Fruit fly (Drosophila melanogaster) S2 (cell line): ENCODE results near the gene Gba1a.

Experiments used
- CG8478 ChIP-seq: fragments of >200 bp; optimal IDR thresholded peaks from 2 replicates; lab custom pipeline; 2018
- CTCF ChIP-seq, 2 experiments: fragments of >200 bp; optimal IDR thresholded peaks; 2 replicates each; lab custom pipeline; 2018

Gene Gba1a

DNA sequence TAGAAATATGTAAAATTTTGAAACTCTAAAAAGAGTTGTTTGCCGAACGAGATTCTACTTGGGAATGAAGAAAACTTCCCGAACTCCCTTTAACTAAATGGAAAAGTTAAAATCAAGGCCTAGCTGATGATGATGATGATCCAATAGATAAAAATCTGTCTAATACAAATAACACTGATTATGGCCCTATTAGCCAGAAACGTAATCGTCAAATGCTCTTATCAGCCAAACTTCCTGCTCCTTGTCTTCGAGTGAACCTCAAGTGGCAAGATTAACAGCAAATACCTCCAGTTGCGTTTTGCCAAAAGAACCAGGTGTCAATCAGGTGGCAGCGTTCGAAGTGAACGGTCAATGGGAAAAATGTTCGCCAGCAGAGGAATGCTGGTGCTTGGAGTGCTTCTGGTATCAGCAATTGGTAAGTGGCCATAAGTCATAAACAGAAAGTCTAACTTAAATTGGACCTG, at the start of gene Gba1a, which contains the start of gene CG31468:
TSS of gene Gba1a (plus strand) at position 318 of the 464 bp plus-strand sequence.
TSS of gene CG31468 (minus strand) at position 51 of the 464 bp plus-strand sequence.
- TF ChIP-seq CG8478 (lab: Kevin White, UChicago) (no peak), CTCF (optimal IDR thresholded peaks at IDR 0.05; lab: Kevin White, UChicago) (no peak)

DNA sequence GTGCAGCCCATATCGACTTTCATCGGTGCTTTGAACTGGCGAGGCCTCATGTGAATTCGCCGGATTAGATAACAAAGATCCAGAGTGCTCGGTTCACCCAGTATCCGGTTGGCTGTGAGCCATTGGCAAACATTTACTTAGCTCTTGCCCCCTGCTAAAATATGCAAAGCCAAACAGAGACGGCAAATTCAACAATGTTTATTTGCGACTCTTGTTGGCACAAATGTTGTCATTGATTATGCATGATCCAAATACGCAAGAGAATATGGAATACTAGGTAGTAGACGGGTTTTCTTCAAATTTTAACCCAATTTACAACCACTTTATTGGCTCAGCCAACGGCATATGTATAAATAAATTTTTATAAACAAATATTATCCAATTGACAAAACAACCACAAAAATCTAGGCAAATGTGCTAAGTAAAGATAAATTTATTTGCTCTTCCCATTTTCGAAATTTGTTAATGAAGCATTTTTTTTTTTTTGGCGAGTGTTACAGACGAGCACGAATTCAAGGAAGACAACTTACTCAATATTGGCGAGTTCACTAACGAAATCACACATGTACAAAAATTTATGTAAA, 47.8 kb upstream of the Gba1a start:
- no peak for TF ChIP-seq CTCF (optimal IDR thresholded peaks at IDR 0.05; lab: Kevin White, UChicago)
- no peak for TF ChIP-seq CG8478 (lab: Kevin White, UChicago)

DNA sequence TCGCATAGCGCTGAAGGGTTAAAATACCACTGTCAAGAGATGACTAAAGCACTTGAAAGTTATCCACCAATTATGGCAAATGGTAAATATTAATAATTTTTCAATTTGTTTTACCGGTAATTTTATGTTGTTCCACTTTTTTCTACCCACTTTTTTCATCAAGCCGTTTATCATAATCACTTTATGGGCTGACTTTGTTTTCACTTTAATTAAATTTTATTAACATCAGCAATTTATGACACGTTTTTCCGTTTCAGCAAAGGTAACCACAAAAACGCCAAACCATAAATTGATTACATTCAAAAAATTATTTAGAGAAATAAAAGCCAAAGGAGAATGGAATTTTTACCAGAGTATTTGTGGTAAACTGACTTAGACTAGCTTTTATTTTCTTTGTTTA, 44.9 kb upstream of the Gba1a start:
- no peak for TF ChIP-seq CTCF (optimal IDR thresholded peaks at IDR 0.05; lab: Kevin White, UChicago)
- TF ChIP-seq CG8478 (lab: Kevin White, UChicago) = no peak

DNA sequence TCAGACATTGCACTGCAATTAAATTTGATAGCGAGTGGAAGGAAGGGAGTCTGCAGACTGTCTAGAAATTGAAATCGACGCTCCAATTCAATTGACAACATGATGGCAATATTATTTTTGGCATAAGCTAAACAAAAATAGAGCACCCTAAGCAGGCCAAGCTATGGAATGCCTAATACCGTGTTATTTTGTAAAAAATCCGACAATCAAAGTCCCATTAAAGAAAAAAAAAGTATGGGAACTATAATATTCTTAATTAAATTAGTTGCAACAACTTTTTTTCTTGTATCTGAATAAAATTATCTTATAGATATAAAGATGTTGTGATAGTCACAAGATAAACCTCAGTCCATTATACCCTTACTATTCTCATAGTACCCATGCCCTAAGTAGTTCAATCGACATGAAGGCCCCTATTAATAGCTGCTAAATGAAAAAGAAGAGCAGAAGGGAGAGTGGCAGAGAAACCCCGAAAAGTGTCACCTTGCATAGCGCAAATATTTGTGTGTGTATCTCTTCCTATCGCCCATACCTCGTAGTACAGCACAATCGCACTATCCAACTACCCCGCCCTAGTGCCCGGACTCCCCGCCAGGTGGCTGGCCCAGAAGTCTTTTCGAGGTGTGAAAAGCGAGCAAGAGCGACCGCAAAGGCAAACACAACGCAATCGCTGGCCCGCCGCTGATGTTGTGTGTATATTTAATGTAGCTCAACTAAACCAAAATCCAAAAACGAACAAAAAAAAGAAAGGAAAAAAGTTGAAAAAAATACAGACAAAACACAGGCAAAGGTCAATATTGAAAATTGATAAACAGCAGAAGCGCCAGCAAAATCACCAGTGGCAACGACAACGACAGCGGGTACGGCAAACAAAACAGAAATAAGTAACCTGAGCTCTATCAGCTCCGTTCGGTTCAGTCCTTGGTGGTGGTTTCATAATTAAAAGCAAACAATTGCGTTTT, 42.8 kb upstream of the Gba1a start:
- TF ChIP-seq CG8478 (lab: Kevin White, UChicago) (no peak), CTCF (optimal IDR thresholded peaks at IDR 0.05; lab: Kevin White, UChicago) (peak; percentile 79 to 80)

DNA sequence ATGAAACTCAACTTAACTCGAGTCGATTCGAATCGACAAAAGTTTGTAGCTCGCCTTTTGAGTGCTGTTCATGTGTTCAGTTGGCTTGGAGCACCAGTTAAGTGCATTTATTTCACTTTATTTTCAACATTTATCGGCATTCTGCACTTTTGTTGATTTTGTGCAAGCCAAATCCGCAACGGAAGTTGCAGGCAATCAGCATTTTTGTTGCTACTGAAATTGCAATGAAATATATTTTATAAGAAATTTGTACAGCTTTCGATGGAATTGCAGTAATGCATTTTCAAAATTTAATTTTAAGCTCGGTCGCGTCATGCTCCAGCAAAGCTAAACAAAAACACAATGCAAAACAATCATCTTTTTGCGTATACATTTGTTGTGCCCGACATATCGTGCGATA, 41.5 kb upstream of the Gba1a start:
- TF ChIP-seq CG8478 (lab: Kevin White, UChicago) (no peak), CTCF (optimal IDR thresholded peaks at IDR 0.05; lab: Kevin White, UChicago) (no peak)

DNA sequence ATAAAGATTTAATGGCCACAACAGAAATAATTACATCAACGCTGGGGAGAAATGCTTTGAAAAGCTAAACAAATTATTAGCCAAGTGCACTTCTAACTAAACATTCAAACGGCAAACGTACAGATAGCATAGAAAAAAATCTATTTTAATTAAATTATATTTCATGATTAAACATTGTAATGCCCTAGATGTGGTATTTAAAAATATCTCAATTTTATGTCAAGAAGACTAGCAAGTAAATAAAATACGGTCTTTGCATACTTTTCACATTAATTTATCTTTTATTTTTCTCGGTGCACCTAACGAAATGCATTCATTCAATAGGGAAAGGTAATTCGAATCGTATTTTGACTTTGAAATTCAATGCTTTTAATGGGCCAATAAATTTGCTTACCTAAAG, 40.8 kb upstream of the Gba1a start:
- TF ChIP-seq CG8478 (lab: Kevin White, UChicago) (no peak), CTCF (optimal IDR thresholded peaks at IDR 0.05; lab: Kevin White, UChicago) (no peak)

DNA sequence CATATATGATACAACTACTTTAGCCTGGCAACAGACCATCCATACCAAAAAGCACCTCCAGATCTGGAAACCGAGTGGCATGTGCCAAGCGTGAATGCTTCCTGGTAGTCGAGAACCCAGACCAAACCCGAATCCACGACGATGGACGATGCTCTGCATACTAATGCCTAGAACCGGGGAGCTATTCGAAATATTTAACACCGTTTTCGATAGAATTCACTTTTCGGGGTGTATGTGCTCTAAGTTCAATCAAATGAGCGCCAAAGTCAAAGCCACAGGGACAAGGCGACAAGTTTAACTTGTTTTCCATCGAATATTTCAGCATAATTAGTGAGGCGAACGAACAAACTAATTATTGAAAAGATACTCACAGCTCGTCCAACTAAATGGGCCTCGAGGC, 37.6 kb upstream of the Gba1a start:
- TF ChIP-seq CTCF (optimal IDR thresholded peaks at IDR 0.05; lab: Kevin White, UChicago) (no peak), CG8478 (lab: Kevin White, UChicago) (no peak)

DNA sequence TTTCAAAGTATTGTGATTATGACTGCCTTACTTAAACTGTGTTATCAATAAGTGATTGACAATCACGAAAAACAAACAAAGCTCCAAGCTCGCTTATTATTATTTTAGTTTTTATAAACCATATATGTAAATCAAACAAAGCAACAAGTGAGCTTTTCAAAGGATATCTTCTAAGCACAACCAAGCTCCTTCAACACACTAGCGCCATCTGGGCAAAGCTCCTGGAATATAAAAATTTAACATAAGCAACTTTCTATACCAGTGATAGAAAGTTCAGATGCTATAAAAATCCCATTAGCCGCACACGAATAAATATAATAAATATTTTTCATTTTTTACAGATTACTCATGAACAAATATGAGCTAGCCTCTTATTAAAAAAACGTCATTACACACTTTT, 36.0 kb upstream of the Gba1a start:
- no peak for TF ChIP-seq CTCF (optimal IDR thresholded peaks at IDR 0.05; lab: Kevin White, UChicago)
- TF ChIP-seq CG8478 (lab: Kevin White, UChicago) = no peak

DNA sequence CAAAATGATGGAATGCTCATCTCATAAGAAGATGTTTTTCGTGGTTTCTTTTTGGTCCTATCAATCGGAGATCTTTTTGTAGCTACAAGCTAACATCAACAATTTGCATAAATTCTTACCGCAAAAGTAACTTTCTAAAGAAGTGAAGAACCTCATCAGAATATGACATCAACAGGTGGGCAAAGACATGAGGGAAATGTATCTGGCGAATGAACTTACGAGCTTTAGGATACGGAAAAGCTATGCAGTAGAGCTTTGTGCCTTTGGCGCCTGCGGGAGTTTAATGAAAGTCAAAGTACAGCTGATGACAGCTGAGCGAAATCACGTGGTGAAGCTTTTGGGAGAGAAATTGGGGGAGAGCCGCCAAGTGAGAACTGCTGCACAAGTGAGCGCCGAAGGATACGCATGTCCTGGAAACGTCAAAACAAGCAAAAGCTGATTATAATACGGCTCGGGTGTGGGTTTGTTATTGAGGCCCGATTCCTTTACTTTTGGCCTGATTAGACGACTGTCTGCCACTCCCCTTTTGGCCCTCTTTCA, 33.7 kb upstream of the Gba1a start:
- no peak for TF ChIP-seq CTCF (optimal IDR thresholded peaks at IDR 0.05; lab: Kevin White, UChicago)
- TF ChIP-seq CG8478 (lab: Kevin White, UChicago) = no peak

DNA sequence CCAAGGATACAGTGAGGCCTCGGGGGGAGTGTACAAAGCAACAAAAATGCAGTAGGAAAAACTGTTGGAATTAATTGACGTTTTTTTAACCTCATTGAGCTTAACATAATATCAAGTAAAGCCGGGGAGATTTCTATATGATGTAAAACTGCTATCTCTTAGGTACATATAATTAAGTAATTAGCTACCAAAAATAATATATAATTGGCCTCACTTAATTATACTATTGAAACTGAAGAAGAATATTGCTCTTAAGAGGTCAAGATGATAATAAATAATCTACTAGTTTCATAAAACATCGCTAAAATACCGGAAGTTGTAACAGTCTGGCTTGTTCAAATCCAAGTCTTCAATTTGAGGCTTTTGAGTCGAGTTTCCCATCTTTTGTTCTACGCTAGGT, 33.0 kb upstream of the Gba1a start:
- no peak for TF ChIP-seq CTCF (optimal IDR thresholded peaks at IDR 0.05; lab: Kevin White, UChicago)
- no peak for TF ChIP-seq CG8478 (lab: Kevin White, UChicago)

DNA sequence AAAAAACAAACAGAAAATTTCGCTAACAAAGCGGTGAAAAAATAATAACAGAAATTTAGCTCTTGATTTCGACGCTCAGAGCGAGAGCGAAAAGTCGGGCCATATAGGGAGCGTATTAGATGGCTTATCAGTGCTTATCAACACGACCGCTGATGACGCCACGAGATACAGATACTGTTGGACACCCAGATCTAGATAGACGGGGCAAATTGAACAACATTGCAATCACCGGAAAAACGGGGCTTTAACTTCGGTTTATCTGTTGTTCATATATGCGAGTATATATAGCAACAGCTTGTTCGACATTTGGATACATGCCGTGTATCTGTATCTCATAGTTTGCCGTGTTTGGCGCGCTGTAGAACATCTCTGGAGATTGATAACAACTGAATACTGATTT, 31.8 kb upstream of the Gba1a start:
- TF ChIP-seq CTCF (optimal IDR thresholded peaks at IDR 0.05; lab: Kevin White, UChicago) = no peak
- no peak for TF ChIP-seq CG8478 (lab: Kevin White, UChicago)

DNA sequence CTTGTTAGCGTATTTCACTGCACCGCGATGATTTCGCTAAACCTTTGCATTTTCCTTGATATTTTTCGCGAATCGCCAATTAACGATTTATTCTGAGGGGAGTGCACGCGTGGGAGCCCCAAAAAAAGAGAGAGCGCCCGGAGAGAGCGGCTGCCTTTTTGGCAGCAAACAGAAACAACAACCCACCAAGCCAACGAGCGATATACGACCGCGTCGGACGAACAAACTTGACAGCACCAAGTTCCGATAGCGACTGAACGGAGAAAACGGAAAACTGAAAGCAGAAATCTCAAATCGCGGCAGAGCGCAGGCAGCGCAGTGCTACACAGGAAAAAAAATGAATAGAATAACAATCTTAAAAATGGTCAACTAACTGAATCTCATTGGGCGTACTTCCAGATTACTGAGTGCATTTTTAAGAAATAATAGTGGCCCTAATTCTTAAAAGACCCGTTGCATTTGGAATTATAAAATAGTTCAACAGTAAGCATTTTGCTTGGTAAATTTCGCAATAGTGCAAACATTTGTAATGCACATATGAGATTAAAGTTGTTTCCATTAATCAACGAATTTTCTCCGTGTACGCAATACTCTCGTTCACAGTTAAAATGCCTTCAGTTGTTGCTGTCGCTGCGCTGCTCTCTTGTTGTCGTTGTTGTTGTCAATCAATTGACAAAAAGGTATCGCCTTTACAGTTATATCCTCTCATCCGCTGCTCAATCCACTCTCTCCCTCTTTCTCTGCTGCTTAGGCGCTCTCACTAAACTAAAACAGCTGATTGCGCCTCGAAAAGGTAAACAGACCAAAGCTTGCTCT, 30.8 kb upstream of the Gba1a start, which contains the start of gene CG31145:
TSS of gene CG31145 (minus strand) at position 259 of the 816 bp plus-strand sequence.
- TF ChIP-seq CG8478 (lab: Kevin White, UChicago) (no peak), CTCF (optimal IDR thresholded peaks at IDR 0.05; lab: Kevin White, UChicago) (no peak)

DNA sequence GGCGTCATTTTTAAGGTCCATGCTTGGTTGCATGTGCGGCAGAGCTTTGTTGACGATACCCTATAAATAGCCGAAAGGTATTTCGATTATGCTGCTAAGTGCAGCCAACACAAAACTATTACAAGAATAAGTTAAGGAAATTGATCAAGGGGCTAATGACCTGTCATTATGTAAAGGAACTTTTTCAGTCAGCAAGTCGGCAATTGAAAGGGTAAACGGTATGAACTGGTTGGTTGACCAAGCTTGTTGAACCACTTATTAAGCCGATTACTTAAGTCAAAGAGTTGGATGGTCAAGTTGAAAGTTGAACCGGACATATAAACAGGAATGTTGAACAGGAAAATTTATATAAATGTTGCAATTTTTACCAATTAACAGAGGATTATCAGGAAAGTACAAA, 27.3 kb upstream of the Gba1a start:
- TF ChIP-seq CG8478 (lab: Kevin White, UChicago) (no peak), CTCF (optimal IDR thresholded peaks at IDR 0.05; lab: Kevin White, UChicago) (no peak)

DNA sequence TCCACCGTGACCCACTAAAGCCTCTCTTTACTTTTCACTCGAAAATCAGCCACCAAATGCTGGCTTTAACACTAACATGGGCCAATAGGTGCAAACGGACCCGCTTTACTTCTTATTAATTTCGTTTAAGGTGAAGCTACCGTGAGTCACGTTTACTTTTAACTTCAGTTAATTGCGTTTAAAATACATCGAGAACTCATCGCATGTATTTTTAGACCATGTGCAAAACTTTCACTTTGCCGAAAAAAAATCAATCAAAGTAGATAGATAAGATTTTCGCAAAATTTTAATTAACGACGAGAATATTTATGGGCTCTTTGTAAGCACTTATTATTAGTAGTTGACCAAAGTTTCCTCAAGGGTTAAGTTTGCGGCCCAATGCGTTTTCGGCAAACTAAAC, 26.1 kb upstream of the Gba1a start:
- TF ChIP-seq CTCF (optimal IDR thresholded peaks at IDR 0.05; lab: Kevin White, UChicago) = no peak
- no peak for TF ChIP-seq CG8478 (lab: Kevin White, UChicago)
